4 fruit fly cellular contexts compared by ENCODE assay signal in genomic region chr3R:7123073-7123572, dm6.
A peak's percentile ranks its signal among the peaks of the same experiment; 100 is the strongest.
TF ChIP-seq lines count a peak whose summit lies in the region.

No protein-coding gene starts in this region.

- TF ChIP-seq CTCF in whole organism, embryonic (GFP tag; optimal IDR thresholded peaks at IDR 0.05; lab: Kevin White, UChicago): no peak

TF ChIP-seq in whole organism, adult, 20 proteins besides CTCF, POLR2A, EP300 and RAD21:
- TF ChIP-seq pad (GFP tag; optimal IDR thresholded peaks at IDR 0.05; lab: Kevin White, UChicago) (peak; percentile 37), Clk (GFP tag; optimal IDR thresholded peaks at IDR 0.05; lab: Kevin White, UChicago) (no peak), CG12768 (GFP tag; optimal IDR thresholded peaks at IDR 0.05; lab: Kevin White, UChicago) (no peak)

TF ChIP-seq in whole organism, embryonic, 481 proteins besides CTCF, POLR2A, EP300 and RAD21 (continues in another document):
- TF ChIP-seq ro (GFP tag; IDR thresholded peaks at IDR 0.05; lab: Robert Waterston, UW) (no peak), CG6175 (GFP tag; IDR thresholded peaks at IDR 0.05; lab: Robert Waterston, UW) (no peak), nmo (GFP tag; optimal IDR thresholded peaks at IDR 0.05; lab: Kevin White, UChicago) (no peak), Gsc (GFP tag; IDR thresholded peaks at IDR 0.05; lab: Robert Waterston, UW) (no peak), Rfx (GFP tag; IDR thresholded peaks at IDR 0.05; lab: Robert Waterston, UW) (no peak), CG17361 (GFP tag; IDR thresholded peaks at IDR 0.05; lab: Robert Waterston, UW) (no peak), HLH4C (GFP tag; IDR thresholded peaks at IDR 0.05; lab: Robert Waterston, UW; ENCODE audit: partially characterized antibody) (peak; percentile 10; the same call in 1 of the 3 replicates), onecut (GFP tag; IDR thresholded peaks at IDR 0.05; lab: Robert Waterston, UW) (peak; percentile 97), ttk (GFP tag; IDR thresholded peaks at IDR 0.05; lab: Robert Waterston, UW) (peak; percentile 36; the same call in 1 of the 2 replicates), ken (GFP tag; IDR thresholded peaks at IDR 0.05; lab: Robert Waterston, UW) (no peak), row (GFP tag; IDR thresholded peaks at IDR 0.05; lab: Robert Waterston, UW) (no peak), CG8281 (tag; optimal IDR thresholded peaks at IDR 0.05; lab: Kevin White, UChicago) (no peak), crol (GFP tag; IDR thresholded peaks at IDR 0.05; lab: Robert Waterston, UW) (peak; percentile 63), CG18764 (GFP tag; optimal IDR thresholded peaks at IDR 0.05; lab: Kevin White, UChicago) (no peak), Nf-YB (GFP tag; optimal IDR thresholded peaks at IDR 0.05; lab: Kevin White, UChicago) (no peak), da (GFP tag; optimal IDR thresholded peaks at IDR 0.05; lab: Kevin White, UChicago) (no peak), sd (tag; optimal IDR thresholded peaks at IDR 0.05; lab: Kevin White, UChicago) (no peak), CG10431 (GFP tag; optimal IDR thresholded peaks at IDR 0.05; lab: Kevin White, UChicago) (no peak), CG6791 (GFP tag; IDR thresholded peaks at IDR 0.05; lab: Robert Waterston, UW; ENCODE audit: partially characterized antibody) (no peak), Med (GFP tag; lab: Kevin White, UChicago) (peak; percentile 51), H2.0 (GFP tag; IDR thresholded peaks at IDR 0.05; lab: Robert Waterston, UW) (no peak), NfI (GFP tag; optimal IDR thresholded peaks at IDR 0.05; lab: Kevin White, UChicago) (no peak), CG30020 (tag; optimal IDR thresholded peaks at IDR 0.05; lab: Kevin White, UChicago) (no peak), kay (GFP tag; optimal IDR thresholded peaks at IDR 0.05; lab: Kevin White, UChicago) (no peak), dmrt99B (tag; optimal IDR thresholded peaks at IDR 0.05; lab: Kevin White, UChicago) (no peak), ac (GFP tag; optimal IDR thresholded peaks at IDR 0.05; lab: Kevin White, UChicago) (no peak), CG9932 (GFP tag; IDR thresholded peaks at IDR 0.05; lab: Robert Waterston, UW) (no peak), Jarid2 (GFP tag; optimal IDR thresholded peaks at IDR 0.05; lab: Kevin White, UChicago) (no peak), dysf (GFP tag; IDR thresholded peaks at IDR 0.05; lab: Robert Waterston, UW) (no peak), CG32767 (GFP tag; IDR thresholded peaks at IDR 0.05; lab: Robert Waterston, UW) (peak; percentile 74; the same call in 1 of the 2 replicates), kni (GFP tag; optimal IDR thresholded peaks at IDR 0.05; lab: Kevin White, UChicago) (peak; percentile 85)

TF ChIP-seq in whole organism, prepupa, 60 proteins besides CTCF, POLR2A, EP300 and RAD21:
- TF ChIP-seq fd85E (GFP tag; optimal IDR thresholded peaks at IDR 0.05; lab: Kevin White, UChicago): no peak
- no peak for TF ChIP-seq Lpt (GFP tag; optimal IDR thresholded peaks at IDR 0.05; lab: Kevin White, UChicago)
- TF ChIP-seq Smox (GFP tag; optimal IDR thresholded peaks at IDR 0.05; lab: Kevin White, UChicago): no peak
- peak; percentile 12 for TF ChIP-seq Eip78C (GFP tag; lab: Kevin White, UChicago)
- TF ChIP-seq CG11902 (GFP tag; optimal IDR thresholded peaks at IDR 0.05; lab: Kevin White, UChicago): no peak
- no peak for TF ChIP-seq dsx (GFP tag; optimal IDR thresholded peaks at IDR 0.05; lab: Kevin White, UChicago; ENCODE audit: poor library complexity, severe bottlenecking)
- TF ChIP-seq Hr39 (GFP tag; optimal IDR thresholded peaks at IDR 0.05; lab: Kevin White, UChicago): no peak
- TF ChIP-seq CG6276 (GFP tag; optimal IDR thresholded peaks at IDR 0.05; lab: Kevin White, UChicago): peak; percentile 13
- TF ChIP-seq CG10669 (GFP tag; optimal IDR thresholded peaks at IDR 0.05; lab: Kevin White, UChicago): no peak
- no peak for TF ChIP-seq Eip93F (GFP tag; optimal IDR thresholded peaks at IDR 0.05; lab: Kevin White, UChicago)
- TF ChIP-seq ss (GFP tag; optimal IDR thresholded peaks at IDR 0.05; lab: Kevin White, UChicago): no peak
- no peak for TF ChIP-seq lz (GFP tag; optimal IDR thresholded peaks at IDR 0.05; lab: Kevin White, UChicago)
- no peak for TF ChIP-seq CG8119 (GFP tag; IDR thresholded peaks at IDR 0.05; lab: Robert Waterston, UW)
- TF ChIP-seq Blimp-1 (GFP tag; optimal IDR thresholded peaks at IDR 0.05; lab: Kevin White, UChicago): no peak
- TF ChIP-seq CG4318 (GFP tag; optimal IDR thresholded peaks at IDR 0.05; lab: Kevin White, UChicago): no peak
- TF ChIP-seq CG10631 (GFP tag; optimal IDR thresholded peaks at IDR 0.05; lab: Kevin White, UChicago): no peak
TF ChIP-seq in whole organism, prepupa: peak in this region for 2.

TF ChIP-seq in whole organism, pupa, 21 proteins besides CTCF, POLR2A, EP300 and RAD21:
- TF ChIP-seq CG32121 (GFP tag; IDR thresholded peaks at IDR 0.05; lab: Robert Waterston, UW) (0 out of 2 replicates have a peak, but pooled peaks have one; percentile 17), CG10348 (GFP tag; IDR thresholded peaks at IDR 0.05; lab: Robert Waterston, UW) (no peak)
